Fruit fly (Drosophila melanogaster): Measurements from ENCODE around the gene Rfx.

DNA sequence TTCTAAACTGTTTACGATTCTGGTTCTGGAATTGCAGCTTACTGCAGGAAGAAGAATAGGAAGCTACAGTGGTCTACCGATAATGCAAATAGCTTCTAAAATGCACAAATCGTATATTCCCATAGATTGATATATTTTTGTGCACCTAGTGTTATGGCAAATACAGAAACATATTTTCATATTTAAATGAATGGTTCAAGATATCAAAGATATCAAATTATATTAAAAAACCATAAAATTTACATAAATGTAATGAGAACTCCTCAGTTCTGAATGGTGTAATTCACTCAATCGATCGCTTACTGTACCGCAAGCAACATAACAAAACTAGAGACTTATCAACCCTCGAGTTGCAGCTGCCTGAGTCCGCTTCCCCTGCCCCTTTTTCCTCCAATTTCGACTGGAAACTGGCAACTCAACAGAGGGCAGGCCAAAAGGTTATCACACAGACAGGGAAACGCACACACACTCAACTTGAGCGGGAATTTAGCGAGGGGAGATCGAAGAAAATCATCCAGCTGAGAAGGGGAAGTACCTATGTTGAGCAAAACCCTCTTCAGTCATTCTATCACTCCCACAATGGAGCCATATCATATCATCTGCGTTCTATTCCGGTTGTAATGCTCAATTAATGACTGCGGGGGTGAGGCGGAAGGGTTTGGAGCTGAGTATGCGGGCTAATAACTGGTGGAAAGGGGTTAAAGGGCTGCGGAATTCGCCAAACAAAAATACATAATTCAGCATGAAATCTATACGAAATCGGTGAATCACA, 23.8 kb downstream of the Rfx start:
- TF ChIP-seq CG12768 (GFP tag; optimal IDR thresholded peaks at IDR 0.05) (no peak), Mnt (GFP tag; optimal IDR thresholded peaks at IDR 0.05) (no peak), ovo (GFP tag; optimal IDR thresholded peaks at IDR 0.05) (no peak), pad (GFP tag; optimal IDR thresholded peaks at IDR 0.05) (no peak), CG33017 (tag; optimal IDR thresholded peaks at IDR 0.05) (no peak), CG1620 (GFP tag; optimal IDR thresholded peaks at IDR 0.05) (no peak), toe (GFP tag; optimal IDR thresholded peaks at IDR 0.05) (no peak), CG14711 (tag; optimal IDR thresholded peaks at IDR 0.05) (no peak), Clk (GFP tag; optimal IDR thresholded peaks at IDR 0.05) (no peak), Crg-1 (GFP tag; optimal IDR thresholded peaks at IDR 0.05) (no peak)

Measured in whole organism, adult.